Worm (Caenorhabditis elegans) whole organism, L4/young adult: ENCODE results near the gene drr-1.

Source experiments
- W03F9.2 ChIP-seq: fragments of 150-350 bp; optimal IDR thresholded peaks from 2 replicates; lab custom pipeline; 2014; ENCODE audit warnings: missing biosample characterization, missing genetic modification characterization
- dao-5 ChIP-seq: sonication (generic microtip); optimal IDR thresholded peaks from 2 replicates; lab custom pipeline; 2016; ENCODE audit warnings: missing genotype, missing genetic modification characterization, moderate library complexity, missing compliant biosample characterization
- him-1 ChIP-seq: sonication (generic microtip); optimal IDR thresholded peaks from 2 replicates; lab custom pipeline; 2016; ENCODE audit warnings: missing genotype, missing genetic modification reagents, missing genetic modification characterization, missing compliant biosample characterization

drr-1 gene

DNA sequence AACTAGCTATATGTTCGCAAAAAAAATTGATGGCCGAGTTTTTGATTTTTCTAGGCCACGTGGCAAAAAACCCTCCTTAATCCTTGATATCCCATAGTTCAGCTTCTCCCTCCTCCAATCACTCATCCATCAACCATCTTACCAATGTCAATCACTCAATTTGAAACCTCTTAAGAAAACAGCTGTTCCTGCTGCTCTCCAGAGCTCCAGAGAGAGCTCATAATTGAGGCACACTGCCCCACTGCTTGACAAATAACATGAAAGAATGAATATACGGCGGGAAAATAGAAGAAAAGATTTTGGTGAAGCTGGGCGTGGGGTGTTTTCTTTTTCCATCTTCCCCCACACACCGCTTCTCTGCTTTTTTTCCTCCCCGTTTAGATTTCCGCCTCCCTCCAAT lies 4.9 kb upstream of the drr-1 start:
- no peak for TF ChIP-seq him-1 (tag; lab: Kevin White, UChicago)
- TF ChIP-seq W03F9.2 (tag; lab: Kevin White, UChicago) = no peak
- TF ChIP-seq dao-5 (tag; lab: Kevin White, UChicago) = no peak

DNA sequence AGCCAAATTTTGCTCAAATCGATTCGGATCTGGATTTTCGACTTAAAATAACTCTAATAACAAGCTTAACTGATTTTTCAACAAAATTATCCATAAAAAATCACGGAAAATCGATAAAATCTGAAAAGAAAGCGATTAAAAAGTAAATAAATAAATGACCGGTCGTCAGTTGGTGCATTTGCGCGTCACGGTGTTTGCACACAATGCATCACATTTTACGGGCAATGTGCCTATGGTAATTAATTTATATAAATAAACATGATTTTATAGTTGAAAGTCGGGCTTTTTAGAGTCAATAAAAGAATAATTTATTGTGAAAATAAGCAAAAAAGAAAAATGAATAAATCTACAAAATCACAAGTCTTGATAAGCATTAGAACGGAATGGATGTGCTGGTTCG lies 938 bp downstream of the drr-1 start:
- TF ChIP-seq him-1 (tag; lab: Kevin White, UChicago) = no peak
- peak; percentile 65 for TF ChIP-seq W03F9.2 (tag; lab: Kevin White, UChicago)

DNA sequence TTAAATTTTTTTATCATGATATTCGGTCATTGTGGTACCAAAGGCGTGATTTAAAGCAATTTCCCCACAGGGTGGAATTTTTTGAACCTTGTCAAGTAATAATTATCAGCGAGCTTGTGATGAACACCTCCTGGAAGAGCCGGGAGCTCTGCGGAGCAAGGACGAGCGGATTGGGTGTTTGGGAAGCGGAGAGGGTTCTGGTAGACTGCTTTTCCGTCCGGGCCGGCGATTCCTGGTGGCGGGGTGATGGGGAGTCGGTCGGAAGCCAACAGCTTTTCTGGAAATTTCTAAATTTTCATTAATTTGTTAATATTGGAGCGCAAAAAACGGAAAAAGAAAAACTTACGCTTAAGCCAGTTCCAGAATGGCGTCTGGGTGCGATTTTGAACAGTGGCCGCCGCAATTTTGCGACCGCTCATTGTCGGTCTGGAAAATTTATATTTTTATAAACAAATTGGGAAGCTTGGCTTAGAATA lies 1.5 kb downstream of the drr-1 start, which contains the start of gene ndua-7:
TSS of gene ndua-7 (minus strand) at position 426 of the 476 bp plus-strand sequence.
- TF ChIP-seq dao-5 (tag; lab: Kevin White, UChicago) (no peak), him-1 (tag; lab: Kevin White, UChicago) (no peak), W03F9.2 (tag; lab: Kevin White, UChicago) (no peak)

DNA sequence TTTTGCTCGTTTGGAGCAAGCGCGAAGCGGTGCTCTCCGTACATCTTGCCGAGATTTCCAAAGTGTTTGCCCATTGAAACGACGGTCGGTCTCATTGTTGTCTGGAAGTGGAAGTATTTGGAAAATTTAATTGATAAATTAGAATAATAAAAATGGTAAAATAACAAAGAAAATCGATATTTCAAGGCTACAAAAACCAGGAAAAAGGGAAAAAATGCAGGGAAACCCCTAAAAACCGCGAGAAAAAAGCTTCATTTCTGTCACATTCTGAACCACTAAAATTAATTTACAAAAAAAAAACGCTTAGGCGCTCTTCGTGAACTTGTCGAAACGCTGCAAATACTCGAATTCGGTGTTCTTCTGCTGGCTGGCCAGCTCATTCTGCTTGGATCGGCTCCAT lies 2.8 kb downstream of the drr-1 start, which contains the start of gene F45H10.2:
TSS of gene F45H10.2 (minus strand) at position 101 of the 400 bp plus-strand sequence.
- TF ChIP-seq W03F9.2 (tag; lab: Kevin White, UChicago) = no peak
- no peak for TF ChIP-seq him-1 (tag; lab: Kevin White, UChicago)
- TF ChIP-seq dao-5 (tag; lab: Kevin White, UChicago) = no peak

DNA sequence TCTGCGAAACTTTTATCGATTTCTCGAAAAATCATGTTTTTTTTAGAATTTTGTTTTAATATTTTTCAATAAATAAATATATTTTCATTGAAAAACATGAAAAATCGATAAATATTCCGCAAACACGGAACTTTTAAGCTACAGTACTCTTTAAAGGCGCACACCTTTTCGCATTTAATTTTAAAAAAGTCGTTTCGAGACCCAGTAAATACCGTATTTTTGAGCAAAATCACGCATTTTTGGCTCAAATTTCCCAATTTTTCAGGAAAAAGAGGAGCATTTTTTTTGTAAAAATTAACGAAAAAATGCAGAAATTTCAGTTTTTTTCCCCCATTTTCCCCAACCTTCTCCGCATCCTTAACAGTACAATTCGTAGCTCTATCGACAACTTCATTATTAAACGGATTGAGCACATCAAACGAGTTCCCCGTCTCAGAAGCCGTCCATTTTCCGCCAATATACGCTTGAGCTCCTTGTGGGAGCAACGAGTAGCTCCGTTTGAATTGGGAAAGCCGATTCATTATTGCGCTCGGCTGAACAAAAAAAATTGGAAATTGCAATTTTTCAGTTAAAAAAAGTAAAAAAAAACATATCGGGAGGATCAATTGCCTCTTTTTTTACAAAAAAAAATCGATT lies 4.3 kb downstream of the drr-1 start, which contains the start of gene alh-7:
TSS of gene alh-7 (minus strand) at position 533 of the 636 bp plus-strand sequence.
- no peak for TF ChIP-seq W03F9.2 (tag; lab: Kevin White, UChicago)
- TF ChIP-seq dao-5 (tag; lab: Kevin White, UChicago) = no peak
- no peak for TF ChIP-seq him-1 (tag; lab: Kevin White, UChicago)

DNA sequence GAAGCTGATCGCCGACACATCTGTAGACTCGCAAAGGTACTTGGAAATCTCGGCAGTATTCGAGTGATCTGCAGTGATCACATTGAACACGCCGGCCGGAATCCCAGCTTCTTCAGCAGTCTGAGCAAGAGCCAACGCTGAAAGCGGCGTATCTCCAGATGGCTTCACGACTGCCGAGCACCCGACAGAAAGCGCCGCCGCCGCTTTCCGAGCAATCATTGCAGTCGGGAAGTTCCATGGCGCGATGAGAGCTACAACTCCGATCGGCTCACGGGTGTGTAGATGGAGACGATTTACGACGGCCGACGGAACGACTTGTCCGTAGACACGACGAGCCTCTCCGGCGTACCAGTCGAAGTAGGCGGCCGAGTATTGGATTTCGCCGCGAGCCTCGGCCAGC lies 5.8 kb downstream of the drr-1 start:
- no peak for TF ChIP-seq dao-5 (tag; lab: Kevin White, UChicago)
- TF ChIP-seq W03F9.2 (tag; lab: Kevin White, UChicago) = no peak
- TF ChIP-seq him-1 (tag; lab: Kevin White, UChicago) = no peak

DNA sequence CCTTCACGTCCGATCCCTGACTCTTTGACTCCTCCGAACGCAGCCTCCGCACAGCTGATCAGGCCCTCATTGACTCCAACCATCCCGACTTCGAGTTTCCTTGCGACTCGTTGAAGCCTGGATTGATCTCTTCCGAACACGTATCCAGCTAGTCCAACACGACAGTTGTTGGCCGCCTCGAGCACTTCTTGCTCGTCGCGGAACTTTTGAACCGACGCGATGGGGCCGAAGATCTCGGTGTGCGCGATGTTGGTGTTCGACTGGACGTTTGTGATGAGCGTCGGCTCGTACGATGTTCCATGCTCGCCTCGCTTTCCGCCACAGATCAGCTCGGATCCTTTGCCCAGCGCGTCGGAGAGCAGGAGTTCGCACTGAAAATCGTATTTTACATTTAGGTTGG lies 8.1 kb downstream of the drr-1 start:
- TF ChIP-seq him-1 (tag; lab: Kevin White, UChicago) (no peak), dao-5 (tag; lab: Kevin White, UChicago) (no peak), W03F9.2 (tag; lab: Kevin White, UChicago) (no peak)

DNA sequence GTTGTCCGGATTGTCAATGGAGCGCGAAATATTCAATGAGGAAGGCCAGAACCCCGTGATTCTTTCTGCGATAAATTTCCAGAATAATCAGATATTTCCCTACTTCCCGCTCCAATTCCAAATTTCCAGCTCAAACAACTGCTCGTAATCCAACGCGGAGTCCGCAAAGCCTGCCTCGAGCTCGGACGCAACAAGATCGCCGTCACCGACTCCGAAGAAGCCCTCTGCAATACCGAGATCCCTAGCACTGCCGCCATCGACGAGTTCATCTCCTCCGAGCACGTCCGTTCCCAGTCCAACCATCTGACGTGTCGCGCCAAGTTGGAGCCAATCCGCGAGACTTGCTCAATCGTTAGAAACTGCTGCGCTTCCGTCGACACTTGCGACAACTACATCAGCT lies 10.6 kb downstream of the drr-1 start:
- TF ChIP-seq him-1 (tag; lab: Kevin White, UChicago) (no peak), dao-5 (tag; lab: Kevin White, UChicago) (no peak), W03F9.2 (tag; lab: Kevin White, UChicago) (no peak)

DNA sequence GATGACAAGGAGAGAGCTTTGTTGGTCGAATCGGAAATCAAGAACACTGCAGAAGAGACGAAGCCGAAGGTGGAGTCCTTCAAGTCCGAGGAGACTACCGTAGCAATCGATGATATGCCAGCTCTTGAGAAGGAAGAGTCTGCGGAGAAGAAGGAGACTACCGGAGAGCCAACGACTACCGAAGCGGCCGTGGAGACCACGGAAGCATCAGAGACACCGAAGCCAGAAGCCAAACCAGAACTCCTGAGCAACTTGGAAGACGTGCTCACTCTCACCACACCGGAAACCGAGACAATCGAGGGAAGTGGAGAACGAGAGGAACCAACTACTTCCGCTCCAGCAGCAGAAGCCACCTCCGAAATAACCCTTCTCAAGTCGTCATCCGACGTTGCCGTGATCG lies 11.6 kb downstream of the drr-1 start:
- TF ChIP-seq dao-5 (tag; lab: Kevin White, UChicago) (no peak), W03F9.2 (tag; lab: Kevin White, UChicago) (no peak), him-1 (tag; lab: Kevin White, UChicago) (no peak)

DNA sequence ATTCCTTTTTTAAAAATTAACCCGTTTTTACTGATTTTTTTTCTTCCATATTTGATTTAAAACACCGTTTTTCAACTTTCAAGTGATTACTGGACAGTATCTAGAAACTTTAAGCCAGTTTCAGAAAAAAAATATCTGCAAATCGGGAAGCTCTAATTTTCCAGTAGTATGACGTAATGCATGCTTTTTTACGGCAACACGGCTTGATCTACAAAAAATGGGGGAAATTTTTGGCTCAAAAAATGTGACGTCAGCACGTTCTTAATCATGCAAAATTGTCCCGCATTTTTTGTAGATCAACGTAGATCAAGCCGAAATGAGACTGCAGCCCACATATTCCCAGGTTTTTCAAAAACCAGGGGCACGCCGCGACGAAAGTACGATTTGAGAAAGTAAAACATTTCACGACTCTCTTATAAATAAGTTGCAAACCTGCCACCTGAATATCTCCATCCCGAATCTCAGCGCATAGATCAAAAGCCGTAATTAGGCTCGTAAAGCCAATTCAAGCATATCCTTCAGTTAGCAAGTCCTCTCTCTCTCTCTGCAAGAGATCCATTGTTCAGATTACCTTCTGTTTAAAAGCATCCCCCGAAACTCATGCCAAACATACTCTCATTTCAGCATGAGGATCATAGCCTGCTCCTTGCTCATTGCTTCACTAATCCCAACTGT lies 13.8 kb downstream of the drr-1 start, which contains the start of gene E01G4.6:
TSS of gene E01G4.6 (plus strand) at position 625 of the 675 bp plus-strand sequence.
- TF ChIP-seq dao-5 (tag; lab: Kevin White, UChicago) = no peak
- no peak for TF ChIP-seq him-1 (tag; lab: Kevin White, UChicago)
- TF ChIP-seq W03F9.2 (tag; lab: Kevin White, UChicago) = no peak

DNA sequence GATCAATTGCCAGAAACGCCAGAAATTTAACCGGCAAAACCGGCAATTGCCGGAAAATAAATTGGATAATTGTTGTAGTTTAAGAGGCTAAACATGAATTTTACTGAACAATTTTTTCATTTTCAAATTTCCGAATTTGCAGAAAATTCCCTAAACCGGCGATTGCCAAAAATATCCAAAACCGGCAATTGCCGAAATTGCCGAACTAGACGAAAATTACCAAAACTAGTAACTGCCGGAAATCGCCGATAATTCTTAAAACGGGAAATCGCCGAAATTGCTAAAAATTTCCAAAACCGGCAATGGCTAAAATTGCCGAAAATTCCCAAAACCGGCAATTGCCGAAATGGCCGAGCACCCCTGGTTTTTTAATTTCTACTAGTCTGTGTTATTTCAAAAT lies 16.3 kb downstream of the drr-1 start:
- no peak for TF ChIP-seq W03F9.2 (tag; lab: Kevin White, UChicago)

DNA sequence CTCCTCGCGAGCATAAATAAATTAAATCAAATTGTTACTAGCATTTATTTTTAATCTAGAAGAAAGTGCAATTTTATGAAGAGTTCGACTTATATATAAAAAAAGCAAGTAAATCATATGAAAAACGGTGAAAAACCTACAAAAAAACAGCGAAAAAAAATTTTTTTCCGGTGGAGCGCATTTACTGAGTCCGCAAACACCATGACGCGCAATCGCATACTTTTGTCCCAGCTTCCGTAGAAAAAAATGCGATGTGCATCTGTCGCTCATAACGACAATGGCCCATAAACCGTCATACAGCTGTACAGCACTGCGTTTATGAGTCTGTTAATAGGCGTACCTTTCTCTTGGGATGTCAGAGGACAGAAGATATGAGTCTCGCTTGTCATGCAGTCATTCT lies 18.5 kb downstream of the drr-1 start:
- TF ChIP-seq dao-5 (tag; lab: Kevin White, UChicago) (no peak), him-1 (tag; lab: Kevin White, UChicago) (no peak), W03F9.2 (tag; lab: Kevin White, UChicago) (peak; percentile 26)

DNA sequence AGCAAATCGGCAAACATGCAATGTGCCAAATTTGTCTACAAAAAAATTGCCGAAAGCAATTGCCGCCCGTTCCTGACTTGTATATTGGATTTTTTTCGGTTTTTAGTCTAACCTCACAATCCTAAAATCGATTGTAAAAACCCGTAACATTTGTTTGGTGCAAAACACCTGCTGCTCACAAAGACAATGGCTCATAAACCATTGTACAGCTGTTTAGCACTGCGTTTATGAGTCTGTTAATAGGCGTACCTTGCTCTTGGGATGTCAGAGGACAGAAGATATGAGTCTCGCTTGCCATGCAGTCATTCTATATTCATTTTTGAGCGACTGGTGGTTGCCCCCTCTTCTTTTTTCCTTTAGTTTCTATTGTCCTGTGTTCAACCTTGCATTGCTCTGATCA lies 23.6 kb downstream of the drr-1 start, which contains the start of gene E01G4.5:
TSS of gene E01G4.5 (plus strand) at position 301 of the 400 bp plus-strand sequence.
- TF ChIP-seq W03F9.2 (tag; lab: Kevin White, UChicago) (no peak), dao-5 (tag; lab: Kevin White, UChicago) (no peak), him-1 (tag; lab: Kevin White, UChicago) (no peak)
